Fruit fly (Drosophila melanogaster) Kc167 (cell line): ENCODE data around the gene CG4678.

Experiments used
- Myc ChIP-seq: fragments of >200 bp; optimal IDR thresholded peaks from 2 replicates; lab custom pipeline; 2017; ENCODE audit warnings: missing external identifiers
- Sin3A ChIP-seq: fragments of >200 bp; optimal IDR thresholded peaks from 2 replicates; lab custom pipeline; 2018; ENCODE audit warnings: missing external identifiers
- h ChIP-seq: fragments of >200 bp; optimal IDR thresholded peaks from 3 replicates; lab custom pipeline; 2018; ENCODE audit warnings: missing external identifiers
- insv ChIP-seq: fragments of >200 bp; optimal IDR thresholded peaks from 3 replicates; lab custom pipeline; 2018; ENCODE audit warnings: missing external identifiers
- psq ChIP-seq: fragments of >200 bp; optimal IDR thresholded peaks from 2 replicates; lab custom pipeline; 2017; ENCODE audit warnings: missing external identifiers
- ttk ChIP-seq: sonication (Bioruptor generic); optimal IDR thresholded peaks from 2 replicates; lab custom pipeline; 2017; ENCODE audit warnings: missing external identifiers

The CG4678 gene

DNA sequence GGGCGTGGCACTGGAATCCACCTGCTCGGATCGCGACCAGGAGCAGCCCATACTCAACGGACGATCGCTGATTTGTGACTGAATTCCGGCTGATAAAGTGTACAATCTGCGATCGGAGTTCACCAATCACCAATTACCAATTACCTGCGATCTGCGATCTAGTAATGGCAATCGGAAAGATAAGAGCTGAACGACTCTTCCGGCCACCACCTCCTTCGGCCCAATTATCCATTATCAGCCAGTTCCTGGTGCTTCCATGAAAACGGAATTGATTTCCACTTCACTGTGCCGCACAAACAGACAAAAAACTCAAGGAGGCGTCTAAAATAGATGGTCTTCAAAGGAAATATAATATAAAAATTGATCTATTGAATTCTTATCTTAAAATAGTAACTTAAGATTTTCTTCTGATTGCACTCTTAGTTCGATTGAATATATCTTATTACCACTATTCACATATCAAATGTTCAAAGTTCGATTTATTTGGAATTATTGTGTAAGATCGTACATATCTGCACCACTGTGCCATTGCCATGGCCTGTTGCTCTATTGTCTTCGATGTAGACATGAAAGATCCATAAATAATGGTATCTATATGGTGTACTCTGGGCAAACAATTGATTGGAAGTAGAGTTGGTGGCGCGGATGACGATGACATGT, 31.4 kb upstream of the CG4678 start, which contains the start of gene CG15865:
Gene CG15865 (minus strand): TSS at position 51 of the 660 bp plus-strand sequence.
- no peak for TF ChIP-seq h (lab: Kevin White, UChicago)
- no peak for TF ChIP-seq psq
- no peak for TF ChIP-seq Myc (lab: Kevin White, UChicago)
- no peak for TF ChIP-seq ttk (lab: Kevin White, UChicago)
- no peak for TF ChIP-seq Sin3A (lab: Kevin White, UChicago)
- no peak for TF ChIP-seq insv

DNA sequence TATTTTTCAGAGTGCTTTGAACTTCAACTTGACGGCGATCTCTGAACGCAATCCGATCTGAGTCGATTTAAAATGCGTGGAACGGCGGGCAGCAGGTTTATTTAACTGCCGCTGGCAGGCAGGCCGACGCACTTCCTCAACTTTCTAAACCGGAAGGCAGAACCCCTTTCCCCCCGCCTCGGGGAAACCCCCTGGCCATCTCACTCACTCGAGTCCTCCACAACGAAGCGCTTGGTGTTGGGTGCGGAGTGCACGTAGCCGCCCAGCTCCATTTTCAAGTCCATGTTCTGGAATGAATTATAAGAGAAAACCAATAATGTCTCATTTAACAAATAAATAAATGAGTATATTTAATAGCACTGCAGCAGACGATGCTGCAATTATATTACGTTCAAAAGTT, 26.1 kb upstream of the CG4678 start:
- TF ChIP-seq psq (no peak), ttk (lab: Kevin White, UChicago) (no peak), Sin3A (lab: Kevin White, UChicago) (no peak), Myc (lab: Kevin White, UChicago) (no peak), h (lab: Kevin White, UChicago) (no peak), insv (no peak)

DNA sequence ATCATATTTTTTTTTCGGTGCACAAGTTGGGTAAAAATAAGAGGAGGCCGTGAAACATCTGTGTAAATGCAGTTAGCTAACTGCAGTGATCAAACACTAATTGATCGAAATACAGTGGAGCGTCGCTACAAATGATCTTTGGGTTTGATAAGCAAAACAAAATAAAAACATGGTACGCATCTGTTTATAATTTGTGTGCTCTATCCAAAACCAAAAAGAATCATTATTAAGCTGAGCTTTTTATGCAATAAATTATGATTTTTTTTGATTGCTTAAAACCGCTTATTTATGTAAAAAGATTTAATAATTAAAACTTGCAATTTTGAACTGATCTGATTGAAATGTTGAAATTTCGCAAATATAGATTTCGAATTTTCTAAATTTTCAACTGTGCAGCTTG, 25.7 kb upstream of the CG4678 start:
- TF ChIP-seq Myc (lab: Kevin White, UChicago): no peak
- TF ChIP-seq psq: no peak
- no peak for TF ChIP-seq Sin3A (lab: Kevin White, UChicago)
- no peak for TF ChIP-seq insv
- no peak for TF ChIP-seq ttk (lab: Kevin White, UChicago)
- TF ChIP-seq h (lab: Kevin White, UChicago): no peak

DNA sequence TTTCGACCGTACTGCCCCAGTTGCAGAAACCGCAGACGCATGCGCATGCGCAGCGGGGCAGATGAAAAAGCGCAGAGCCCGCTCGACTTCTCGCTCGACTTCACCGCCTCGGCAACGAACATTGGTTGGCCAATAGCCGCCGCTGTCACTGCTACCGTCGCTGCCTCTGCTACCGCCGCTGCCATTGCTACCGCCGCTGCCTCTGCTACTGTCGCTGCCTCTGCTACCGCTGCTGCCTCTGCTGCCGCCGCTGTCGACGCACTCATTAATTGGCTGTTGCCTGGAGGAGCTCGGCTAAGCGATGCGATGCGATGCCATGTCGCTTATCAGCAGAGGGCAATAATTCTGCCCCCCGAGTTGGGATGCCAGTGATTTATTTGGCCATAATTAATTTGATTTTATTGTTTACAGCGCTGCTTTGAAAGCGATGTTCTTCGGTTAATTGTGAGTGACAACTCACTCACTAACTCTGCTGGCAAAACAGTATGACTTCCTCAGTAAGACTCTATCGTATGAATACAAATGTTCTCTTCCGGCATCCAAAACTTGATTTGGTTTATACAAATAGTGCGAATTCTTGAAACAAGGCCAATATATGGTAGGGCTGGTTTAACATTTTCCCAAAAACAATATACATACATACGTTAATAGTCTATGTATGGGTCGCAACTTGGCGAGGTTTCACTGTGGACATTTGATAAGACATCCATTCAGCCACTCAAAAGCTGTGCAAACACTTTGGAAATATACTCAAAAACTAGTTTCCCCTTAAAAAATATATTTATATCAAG, 25.0 kb upstream of the CG4678 start:
- TF ChIP-seq Myc (lab: Kevin White, UChicago) (no peak), ttk (lab: Kevin White, UChicago) (no peak), insv (no peak), psq (no peak), h (lab: Kevin White, UChicago) (no peak), Sin3A (lab: Kevin White, UChicago) (no peak)

DNA sequence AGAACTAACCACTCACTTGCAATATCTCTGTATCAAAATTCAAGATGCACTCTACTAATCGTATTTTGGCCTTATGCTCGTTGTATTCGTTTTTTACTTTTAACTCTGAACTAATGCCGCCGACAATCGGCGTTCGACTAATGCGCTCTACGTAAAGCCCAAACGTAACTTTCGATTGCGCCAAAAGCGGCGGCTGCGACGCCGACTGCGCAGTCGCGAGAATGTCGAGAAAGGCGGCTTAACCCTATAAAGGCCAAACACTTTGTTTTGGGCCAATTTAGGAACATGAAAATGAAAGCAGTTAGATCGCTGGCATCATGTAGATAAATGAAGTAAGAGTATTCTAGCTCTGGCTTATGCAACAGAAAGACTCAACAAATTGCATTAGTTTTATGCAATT, 23.0 kb upstream of the CG4678 start:
- no peak for TF ChIP-seq insv
- TF ChIP-seq h (lab: Kevin White, UChicago): no peak
- no peak for TF ChIP-seq Myc (lab: Kevin White, UChicago)
- TF ChIP-seq Sin3A (lab: Kevin White, UChicago): no peak
- no peak for TF ChIP-seq psq
- TF ChIP-seq ttk (lab: Kevin White, UChicago): no peak

DNA sequence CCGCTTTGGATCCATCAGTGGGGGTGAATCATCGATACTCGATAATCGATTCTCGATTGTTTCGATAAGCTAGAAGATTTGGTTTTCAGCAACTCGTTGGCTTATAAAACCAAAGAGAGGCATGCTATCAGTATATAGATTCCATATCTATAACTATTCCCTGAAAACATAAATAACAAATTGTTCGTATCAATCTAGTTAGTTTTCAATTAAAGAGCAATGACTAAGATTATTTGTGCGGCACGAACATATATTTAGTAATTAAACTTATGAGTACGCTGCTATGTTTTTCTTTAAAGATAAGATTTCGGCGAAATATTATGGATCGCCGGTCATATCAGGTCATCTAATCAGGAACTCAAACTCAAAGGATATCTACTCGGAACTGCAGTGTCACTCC, 21.4 kb upstream of the CG4678 start:
- no peak for TF ChIP-seq psq
- TF ChIP-seq Sin3A (lab: Kevin White, UChicago): no peak
- TF ChIP-seq Myc (lab: Kevin White, UChicago): no peak
- no peak for TF ChIP-seq ttk (lab: Kevin White, UChicago)
- TF ChIP-seq h (lab: Kevin White, UChicago): no peak

DNA sequence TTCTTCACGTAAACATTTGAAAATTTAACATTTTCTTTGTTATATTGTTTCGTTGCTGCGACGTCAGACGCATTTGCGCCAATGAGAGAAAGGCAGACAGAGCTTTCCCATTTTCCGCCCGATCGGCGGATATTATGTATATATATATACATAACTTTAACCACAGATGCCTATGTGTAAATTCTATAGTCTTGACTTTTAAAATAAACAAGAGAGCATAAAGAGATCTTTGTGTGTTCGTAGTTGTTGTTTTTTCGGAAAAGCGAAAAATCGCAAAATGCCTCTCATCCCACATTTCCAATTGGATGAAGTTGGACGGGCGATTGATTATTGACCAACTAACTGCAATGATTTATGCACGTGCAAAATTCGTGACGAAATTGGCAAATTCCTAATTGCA, 19.3 kb upstream of the CG4678 start, which contains the start of gene CG13012:
Gene CG13012 (minus strand): TSS at position 101 of the 400 bp plus-strand sequence.
- TF ChIP-seq insv: no peak
- TF ChIP-seq psq: no peak
- no peak for TF ChIP-seq Sin3A (lab: Kevin White, UChicago)
- no peak for TF ChIP-seq ttk (lab: Kevin White, UChicago)
- no peak for TF ChIP-seq Myc (lab: Kevin White, UChicago)
- TF ChIP-seq h (lab: Kevin White, UChicago): no peak

DNA sequence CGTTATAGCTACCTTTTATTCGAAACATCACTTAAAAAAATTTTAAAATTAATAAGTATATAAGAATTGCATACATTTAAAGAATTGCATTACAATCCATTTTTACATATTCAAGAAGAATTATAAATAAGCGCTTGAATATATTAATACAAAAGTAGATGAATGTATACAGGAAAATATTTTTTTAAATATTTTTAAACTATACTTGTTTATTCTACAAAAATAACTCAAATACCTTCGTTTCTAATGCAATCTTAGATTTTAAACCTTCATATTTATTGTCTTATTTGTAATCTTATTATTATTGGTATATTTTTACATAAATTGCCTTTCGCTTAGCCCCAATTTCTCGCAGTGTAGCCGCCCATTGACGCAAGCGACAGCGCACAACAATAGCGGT, 18.8 kb upstream of the CG4678 start:
- TF ChIP-seq h (lab: Kevin White, UChicago): no peak
- no peak for TF ChIP-seq Sin3A (lab: Kevin White, UChicago)

DNA sequence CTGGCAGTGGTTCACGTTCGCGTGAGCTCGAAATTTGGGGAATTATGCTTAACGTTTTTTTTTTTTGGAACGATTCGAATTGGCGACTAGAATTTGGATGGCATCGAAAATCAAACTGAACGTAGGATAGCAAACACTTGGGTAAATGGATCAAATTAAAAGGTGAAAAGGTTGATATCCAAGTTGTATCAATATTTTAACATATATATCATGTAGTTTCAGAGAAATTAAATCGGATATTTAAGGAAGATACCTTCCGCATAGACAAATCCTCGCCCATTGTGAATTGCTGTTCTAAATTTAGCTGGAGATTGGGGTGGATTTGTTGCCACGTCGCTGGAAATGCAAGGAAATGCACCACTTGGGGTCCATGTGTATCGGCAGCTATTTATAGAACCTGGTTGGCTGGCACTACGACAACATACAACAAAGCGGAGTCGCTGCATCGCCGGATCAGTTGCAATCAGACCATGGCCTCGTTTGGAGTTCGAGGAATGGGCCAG, 17.0 kb upstream of the CG4678 start, which contains the start of the genes CG13010 and sing:
Gene CG13010 (minus strand): TSS at position 101 of the 503 bp plus-strand sequence.
Gene sing (plus strand): TSS at position 453 of the 503 bp plus-strand sequence.
- no peak for TF ChIP-seq psq
- TF ChIP-seq insv: no peak
- no peak for TF ChIP-seq ttk (lab: Kevin White, UChicago)
- TF ChIP-seq Sin3A (lab: Kevin White, UChicago): no peak
- no peak for TF ChIP-seq h (lab: Kevin White, UChicago)
- no peak for TF ChIP-seq Myc (lab: Kevin White, UChicago)

DNA sequence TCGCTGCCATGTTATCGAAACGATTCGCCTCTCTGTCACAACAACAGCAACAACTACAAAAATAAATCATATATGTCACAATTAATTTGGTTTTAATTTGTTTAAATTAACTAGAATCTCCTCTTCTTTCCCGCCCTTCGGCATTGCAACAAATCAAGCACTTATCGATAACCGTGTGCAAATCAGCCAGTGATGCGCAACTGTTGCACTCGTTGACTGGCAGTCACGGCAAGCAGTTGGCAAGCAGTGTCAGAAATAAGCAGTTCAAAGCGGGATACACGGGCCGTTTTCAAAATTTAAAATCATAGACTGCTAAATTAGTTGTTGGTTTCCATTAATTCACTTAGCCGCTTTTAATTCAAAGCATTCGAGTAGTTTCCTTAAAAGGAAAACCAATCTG, 12.2 kb upstream of the CG4678 start, which contains the start of gene Axs:
Gene Axs (minus strand): TSS at position 131 of the 400 bp plus-strand sequence.
- TF ChIP-seq h (lab: Kevin White, UChicago) (no peak), Sin3A (lab: Kevin White, UChicago) (no peak), insv (no peak), Myc (lab: Kevin White, UChicago) (no peak), ttk (lab: Kevin White, UChicago) (no peak), psq (no peak)

DNA sequence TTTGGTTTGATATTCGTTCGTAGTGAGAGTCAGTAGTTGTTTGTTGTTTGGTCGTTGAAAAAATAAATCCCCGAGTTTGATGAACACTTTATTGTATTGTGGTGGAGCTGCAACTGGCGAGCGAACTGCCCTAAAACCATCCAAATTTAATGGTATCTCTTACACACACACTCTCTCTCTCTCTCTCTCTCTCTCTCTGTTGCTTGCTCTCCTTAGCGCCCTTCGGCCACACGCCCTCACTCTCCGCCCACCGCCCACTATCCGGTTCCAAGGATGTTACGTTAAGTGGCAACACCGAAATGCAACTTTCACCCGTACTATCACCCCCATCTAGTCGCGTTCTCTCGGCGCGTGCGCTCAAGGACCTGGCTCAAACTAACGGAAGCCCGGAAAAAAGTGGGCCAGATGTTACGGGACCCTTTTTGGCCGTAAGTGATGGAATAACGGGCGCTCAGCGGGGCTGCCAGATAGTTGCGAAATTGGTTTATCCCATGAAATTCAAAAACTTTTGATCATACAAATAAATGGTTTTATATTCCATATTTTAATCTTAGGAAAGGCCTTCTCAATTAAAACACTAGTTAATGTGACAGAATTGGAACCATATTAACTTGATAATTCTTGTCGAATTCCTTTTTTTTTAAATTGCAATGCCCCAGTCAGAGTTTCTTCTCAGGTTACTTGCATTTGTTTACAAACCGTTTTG, 8.4 kb upstream of the CG4678 start:
- TF ChIP-seq h (lab: Kevin White, UChicago) (no peak), psq (no peak), ttk (lab: Kevin White, UChicago) (no peak), Sin3A (lab: Kevin White, UChicago) (no peak), Myc (lab: Kevin White, UChicago) (no peak), insv (no peak)
